Fruit fly (Drosophila melanogaster) whole organism, wandering third instar larva: ENCODE data around the gene CG15387.

Source experiments
- Abd-B ChIP-seq: fragments of >200 bp; optimal IDR thresholded peaks from 2 replicates; lab custom pipeline; 2017; ENCODE audit warnings: missing biosample characterization, missing genetic modification characterization
- CG32264 ChIP-seq: fragments of 200-800 bp; sonication (Bioruptor generic); optimal IDR thresholded peaks from 2 replicates; lab custom pipeline; 2016; ENCODE audit warnings: missing biosample characterization, missing genetic modification characterization
- CrebA ChIP-seq: fragments of 200-800 bp; sonication (Bioruptor generic); optimal IDR thresholded peaks from 2 replicates; lab custom pipeline; 2016; ENCODE audit warnings: missing biosample characterization, mild to moderate bottlenecking, missing genetic modification characterization, borderline replicate concordance
- Dfd ChIP-seq: fragments of >200 bp; optimal IDR thresholded peaks from 2 replicates; lab custom pipeline; 2017; ENCODE audit warnings: missing biosample characterization, missing genetic modification characterization
- Dif ChIP-seq: fragments of 200-275, 200-300 bp; sonication (Bioruptor generic); optimal IDR thresholded peaks from 2 replicates; lab custom pipeline; 2018; ENCODE audit warnings: missing biosample characterization, missing genetic modification characterization; ENCODE audit not compliant: partially characterized antibody
- GATAd ChIP-seq: sonication (Bioruptor generic); optimal IDR thresholded peaks from 2 replicates; lab custom pipeline; 2016; ENCODE audit warnings: missing biosample characterization, missing genetic modification characterization
- HLH106 ChIP-seq: fragments of 200-800 bp; optimal IDR thresholded peaks from 3 replicates; lab custom pipeline; 2019; ENCODE audit warnings: missing biosample characterization, mild to moderate bottlenecking, missing genetic modification characterization, moderate library complexity
- Hnf4 ChIP-seq: fragments of 200-800 bp; sonication (Bioruptor generic); optimal IDR thresholded peaks from 2 replicates; lab custom pipeline; 2016; ENCODE audit warnings: missing biosample characterization, mild to moderate bottlenecking, missing genetic modification characterization
- Hr83 ChIP-seq: fragments of 200-300 bp; sonication (Bioruptor generic); optimal IDR thresholded peaks from 2 replicates; lab custom pipeline; 2016; ENCODE audit warnings: missing biosample characterization, mild to moderate bottlenecking, missing genetic modification characterization, moderate library complexity; ENCODE audit not compliant: poor library complexity, severe bottlenecking
- Jra ChIP-seq: sonication (Bioruptor generic); optimal IDR thresholded peaks from 2 replicates; lab custom pipeline; 2016; ENCODE audit warnings: missing biosample characterization, missing genetic modification characterization
- Myc ChIP-seq: fragments of >200 bp; optimal IDR thresholded peaks from 2 replicates; lab custom pipeline; 2017
- N ChIP-seq: fragments of >200 bp; optimal IDR thresholded peaks from 2 replicates; lab custom pipeline; 2018; ENCODE audit warnings: missing biosample characterization, missing external identifiers, missing genetic modification characterization
- OdsH ChIP-seq: fragments of 200-800 bp; sonication (Bioruptor generic); optimal IDR thresholded peaks from 2 replicates; lab custom pipeline; 2016; ENCODE audit warnings: missing biosample characterization, mild to moderate bottlenecking, missing genetic modification characterization
- Rel ChIP-seq, 2 experiments: fragments of 200-800 bp; sonication (Bioruptor generic) in 1 of 2; optimal IDR thresholded peaks; 2 replicates in 1 of 2; 3 replicates in 1 of 2; lab custom pipeline; 2016 to 2019; ENCODE audit warnings: mild to moderate bottlenecking in 2 of 2, missing biosample characterization in 2 of 2, missing genetic modification characterization in 2 of 2, moderate library complexity in 1 of 2
- Sp1 ChIP-seq: fragments of 200-800 bp; sonication (Bioruptor generic); optimal IDR thresholded peaks from 3 replicates; lab custom pipeline; 2019; ENCODE audit warnings: missing biosample characterization, mild to moderate bottlenecking, missing genetic modification characterization, moderate library complexity
- Vsx2 ChIP-seq: fragments of 200-300, 225-300 bp; sonication (Bioruptor generic); optimal IDR thresholded peaks from 2 replicates; lab custom pipeline; 2018; ENCODE audit warnings: missing biosample characterization, missing genetic modification characterization; ENCODE audit not compliant: partially characterized antibody
- br ChIP-seq: fragments of 200-800 bp; sonication (Bioruptor generic); optimal IDR thresholded peaks from 2 replicates; lab custom pipeline; 2016; ENCODE audit warnings: missing biosample characterization, missing genetic modification characterization
- brk ChIP-seq: fragments of 200-800 bp; sonication (Bioruptor generic); optimal IDR thresholded peaks from 2 replicates; lab custom pipeline; 2016; ENCODE audit warnings: missing biosample characterization, mild to moderate bottlenecking, missing genetic modification characterization
- dl ChIP-seq, 2 experiments: fragments of 175-275, 200-275 bp in 1 of 2; fragments of 200-275 bp in 1 of 2; sonication (Bioruptor generic); optimal IDR thresholded peaks; lab custom pipeline; 2018; ENCODE audit warnings: mild to moderate bottlenecking in 2 of 2, missing biosample characterization in 2 of 2, missing genetic modification characterization in 2 of 2, moderate library complexity in 2 of 2; ENCODE audit not compliant: partially characterized antibody in 2 of 2, insufficient read depth in 1 of 2
- dmrt93B ChIP-seq: fragments of 200-800 bp; sonication (Bioruptor generic); optimal IDR thresholded peaks from 2 replicates; lab custom pipeline; 2018; ENCODE audit warnings: missing biosample characterization, mild to moderate bottlenecking, missing genetic modification characterization
- dsf ChIP-seq: sonication (Bioruptor generic); optimal IDR thresholded peaks from 2 replicates; lab custom pipeline; 2016; ENCODE audit warnings: missing biosample characterization, missing genetic modification characterization, borderline replicate concordance
- ey ChIP-seq: fragments of 200-800 bp; sonication (Bioruptor generic); optimal IDR thresholded peaks from 2 replicates; lab custom pipeline; 2016; ENCODE audit warnings: missing biosample characterization, missing genetic modification characterization
- foxo ChIP-seq, 2 experiments: fragments of 200-800 bp; sonication (Bioruptor generic); optimal IDR thresholded peaks; 2 replicates in 1 of 2; 3 replicates in 1 of 2; lab custom pipeline; 2016 to 2017; ENCODE audit warnings: missing biosample characterization in 2 of 2, missing genetic modification characterization in 2 of 2
- fru ChIP-seq: fragments of 200-800 bp; sonication (Bioruptor generic); optimal IDR thresholded peaks from 3 replicates; lab custom pipeline; 2016; ENCODE audit warnings: missing biosample characterization, mild to moderate bottlenecking, missing genetic modification characterization
- h ChIP-seq: fragments of 200-800 bp; sonication (Bioruptor generic); optimal IDR thresholded peaks from 3 replicates; lab custom pipeline; 2016; ENCODE audit warnings: missing biosample characterization, mild to moderate bottlenecking, missing genetic modification characterization
- jim ChIP-seq: fragments of 175-275, 200-325 bp; sonication (Bioruptor generic); optimal IDR thresholded peaks from 2 replicates; lab custom pipeline; 2016; ENCODE audit warnings: missing biosample characterization, mild to moderate bottlenecking, missing genetic modification characterization
- lola ChIP-seq: fragments of >200 bp; optimal IDR thresholded peaks from 2 replicates; lab custom pipeline; 2017; ENCODE audit warnings: missing biosample characterization, missing genetic modification characterization
- psq ChIP-seq: fragments of 200-800 bp; sonication (Bioruptor generic); optimal IDR thresholded peaks from 3 replicates; lab custom pipeline; 2017; ENCODE audit warnings: missing biosample characterization, mild to moderate bottlenecking, missing genetic modification characterization, moderate library complexity
- rgr ChIP-seq: fragments of 200-800 bp; sonication (Bioruptor generic); optimal IDR thresholded peaks from 3 replicates; lab custom pipeline; 2016; ENCODE audit warnings: missing biosample characterization, mild to moderate bottlenecking, missing genetic modification characterization
- sage ChIP-seq: fragments of 200-800 bp; sonication (Bioruptor generic); optimal IDR thresholded peaks from 2 replicates; lab custom pipeline; 2016; ENCODE audit warnings: missing biosample characterization, mild to moderate bottlenecking, missing genetic modification characterization
- sv ChIP-seq: fragments of 200-800 bp; sonication (Bioruptor generic); optimal IDR thresholded peaks from 3 replicates; lab custom pipeline; 2016; ENCODE audit warnings: missing biosample characterization, missing genetic modification characterization
- tai ChIP-seq: sonication (Bioruptor generic); optimal IDR thresholded peaks from 2 replicates; lab custom pipeline; 2016; ENCODE audit warnings: missing biosample characterization, missing genetic modification characterization
- usp ChIP-seq: fragments of >200 bp; optimal IDR thresholded peaks from 2 replicates; lab custom pipeline; 2017; ENCODE audit warnings: missing biosample characterization, missing genetic modification characterization
- woc ChIP-seq: sonication (Bioruptor generic); optimal IDR thresholded peaks from 2 replicates; lab custom pipeline; 2016; ENCODE audit warnings: missing biosample characterization, mild to moderate bottlenecking, missing genetic modification characterization

The CG15387 gene

dm6 chr2L:2192123-2192601 lies 33.9 kb downstream of the CG15387 start, which contains the start of gene CG10874:
CG10874 (minus strand) TSS chr2L:2192386.
- no peak for TF ChIP-seq Rel (GFP tag; optimal IDR thresholded peaks at IDR 0.05; lab: Kevin White, UChicago)
- peak; percentile 30 for TF ChIP-seq Rel (tag; optimal IDR thresholded peaks at IDR 0.05; lab: Kevin White, UChicago)
- TF ChIP-seq dl (GFP tag; optimal IDR thresholded peaks at IDR 0.05; lab: Kevin White, UChicago; ENCODE audit: insufficient read depth in 1 of 2, partially characterized antibody in 2 of 2), result peak in 1 of 2 experiments; percentile 58
- no peak for TF ChIP-seq br
- peak; percentile 89 for TF ChIP-seq Dif (GFP tag; lab: Kevin White, UChicago)
- TF ChIP-seq rgr (GFP tag; lab: Kevin White, UChicago), result no peak
- peak; percentile 98 for TF ChIP-seq Vsx2 (GFP tag; lab: Kevin White, UChicago)
- no peak for TF ChIP-seq GATAd (GFP tag; lab: Kevin White, UChicago)
- TF ChIP-seq Abd-B (GFP tag; lab: Kevin White, UChicago), result no peak
- no peak for TF ChIP-seq Jra (GFP tag; lab: Kevin White, UChicago)

dm6 chr2L:2191404-2191803 lies 34.7 kb downstream of the CG15387 start:
- TF ChIP-seq Rel (GFP tag; optimal IDR thresholded peaks at IDR 0.05; lab: Kevin White, UChicago) (no peak), Rel (tag; optimal IDR thresholded peaks at IDR 0.05; lab: Kevin White, UChicago) (no peak), Dfd (GFP tag; lab: Kevin White, UChicago) (no peak), dsf (no peak), N (GFP tag; lab: Kevin White, UChicago) (no peak), CrebA (no peak), HLH106 (tag; lab: Kevin White, UChicago) (no peak), h (GFP tag; lab: Kevin White, UChicago) (no peak), foxo (GFP tag; optimal IDR thresholded peaks at IDR 0.05; lab: Kevin White, UChicago) (no peak), Abd-B (GFP tag; lab: Kevin White, UChicago) (no peak), OdsH (GFP tag; lab: Kevin White, UChicago) (no peak), lola (GFP tag; lab: Kevin White, UChicago) (no peak), br (no peak), sage (no peak), sv (GFP tag; lab: Kevin White, UChicago) (no peak), psq (no peak), Hnf4 (GFP tag; lab: Kevin White, UChicago) (no peak), jim (GFP tag; lab: Kevin White, UChicago) (no peak), dl (GFP tag; optimal IDR thresholded peaks at IDR 0.05; lab: Kevin White, UChicago; ENCODE audit: insufficient read depth in 1 of 2, partially characterized antibody in 2 of 2) (no peak), Myc (lab: Kevin White, UChicago) (no peak), rgr (GFP tag; lab: Kevin White, UChicago) (no peak)

- TF ChIP-seq Dif (GFP tag; lab: Kevin White, UChicago) (no peak), OdsH (GFP tag; lab: Kevin White, UChicago) (no peak), h (GFP tag; lab: Kevin White, UChicago) (peak; percentile 18), Rel (GFP tag; optimal IDR thresholded peaks at IDR 0.05; lab: Kevin White, UChicago) (no peak), Rel (tag; optimal IDR thresholded peaks at IDR 0.05; lab: Kevin White, UChicago) (peak; percentile 87), brk (no peak), rgr (GFP tag; lab: Kevin White, UChicago) (peak; percentile 11)
Measured at dm6 chr2L:2190684-2191083, 35.4 kb downstream of the CG15387 start.

- TF ChIP-seq fru (GFP tag; lab: Kevin White, UChicago) (peak; percentile 77), usp (GFP tag; lab: Kevin White, UChicago) (no peak), Hr83 (GFP tag; lab: Kevin White, UChicago) (no peak), woc (GFP tag; lab: Kevin White, UChicago) (peak; percentile 32), lola (GFP tag; lab: Kevin White, UChicago) (no peak), tai (GFP tag; lab: Kevin White, UChicago) (no peak), HLH106 (tag; lab: Kevin White, UChicago) (peak; percentile 70), Hnf4 (GFP tag; lab: Kevin White, UChicago) (peak; percentile 45), Sp1 (GFP tag; lab: Kevin White, UChicago) (peak; percentile 41), OdsH (GFP tag; lab: Kevin White, UChicago) (peak; percentile 62), CG32264 (peak; percentile 37), dsf (no peak), CrebA (no peak), rgr (GFP tag; lab: Kevin White, UChicago) (peak; percentile 62), ey (peak; percentile 64), Vsx2 (GFP tag; lab: Kevin White, UChicago) (no peak), dmrt93B (GFP tag; lab: Kevin White, UChicago) (peak; percentile 48), Dif (GFP tag; lab: Kevin White, UChicago) (no peak), psq (peak; percentile 59), foxo (GFP tag; optimal IDR thresholded peaks at IDR 0.05; lab: Kevin White, UChicago) (peak in 1 of 2 experiments; percentile 73), br (peak; percentile 65), Abd-B (GFP tag; lab: Kevin White, UChicago) (no peak), brk (no peak), h (GFP tag; lab: Kevin White, UChicago) (peak; percentile 75)
Measured at dm6 chr2L:2189100-2189499, 37.0 kb downstream of the CG15387 start.
